Fruit fly (Drosophila melanogaster) whole organism, embryonic: ENCODE measurements around the gene Mtpalpha.

ENCODE experiments used
- Aef1 ChIP-seq: fragments of 200-800 bp; sonication (Bioruptor generic); IDR thresholded peaks from 3 replicates; pipeline ENCODE4 v1.3.6; 2022; ENCODE audit warnings: missing biosample characterization, missing genetic modification characterization
- B-H2 ChIP-seq: fragments of 200-800 bp; sonication (Bioruptor generic); optimal IDR thresholded peaks from 2 replicates; lab custom pipeline; 2018; ENCODE audit warnings: missing biosample characterization, mild to moderate bottlenecking, missing genetic modification characterization
- Blimp-1 ChIP-seq: fragments of 200-800 bp; sonication (Bioruptor generic); optimal IDR thresholded peaks from 3 replicates; lab custom pipeline; 2018; ENCODE audit warnings: missing biosample characterization, missing genetic modification characterization, mild to moderate bottlenecking, moderate library complexity, missing genetic modification reagents
- CG11085 ChIP-seq: fragments of 200-800 bp; sonication (Bioruptor generic); IDR thresholded peaks from 2 replicates; pipeline ENCODE4 v1.3.6; 2022; ENCODE audit warnings: missing biosample characterization, missing genetic modification characterization
- CG12236 ChIP-seq: fragments of 200-800 bp; sonication (Bioruptor generic); optimal IDR thresholded peaks from 2 replicates; lab custom pipeline; 2016; ENCODE audit warnings: missing biosample characterization, missing genetic modification characterization
- CG12744 ChIP-seq: fragments of 200-800 bp; sonication (Bioruptor generic); optimal IDR thresholded peaks from 2 replicates; lab custom pipeline; 2016; ENCODE audit warnings: missing biosample characterization, missing genetic modification characterization
- CG1529 ChIP-seq: fragments of 200-800 bp; sonication (Bioruptor generic); optimal IDR thresholded peaks from 3 replicates; lab custom pipeline; 2018; ENCODE audit warnings: missing biosample characterization, missing genetic modification characterization
- CG15696 ChIP-seq: fragments of 200-800 bp; sonication (Bioruptor generic); optimal IDR thresholded peaks from 2 replicates; lab custom pipeline; 2019; ENCODE audit warnings: missing biosample characterization, mild to moderate bottlenecking, missing genetic modification characterization, moderate library complexity
- CG2120 ChIP-seq: fragments of 200-800 bp; sonication (Bioruptor generic); optimal IDR thresholded peaks from 3 replicates; lab custom pipeline; 2016; ENCODE audit warnings: missing biosample characterization, missing genetic modification characterization
- CG2199 ChIP-seq: fragments of 200-800 bp; sonication (Bioruptor generic); IDR thresholded peaks from 3 replicates; pipeline ENCODE4 v1.3.6; 2022; ENCODE audit warnings: missing biosample characterization, missing genetic modification characterization
- CG30403 ChIP-seq: fragments of 200-800 bp; sonication (Bioruptor generic); optimal IDR thresholded peaks from 3 replicates; lab custom pipeline; 2016; ENCODE audit warnings: missing biosample characterization, missing genetic modification characterization
- CG33213 ChIP-seq: fragments of 200-800 bp; sonication (Bioruptor generic); optimal IDR thresholded peaks from 3 replicates; lab custom pipeline; 2016; ENCODE audit warnings: missing biosample characterization, missing genetic modification characterization
- CG33557 ChIP-seq: fragments of 200-800 bp; sonication (Bioruptor generic); optimal IDR thresholded peaks from 2 replicates; lab custom pipeline; 2019; ENCODE audit warnings: missing biosample characterization, mild to moderate bottlenecking, missing genetic modification characterization, moderate library complexity
- CG34422 ChIP-seq: fragments of 200-800 bp; sonication (Bioruptor generic); IDR thresholded peaks from 3 replicates; pipeline ENCODE4 v1.3.6; 2022; ENCODE audit warnings: missing biosample characterization, missing genetic modification characterization
- CG43689 ChIP-seq: fragments of 200-800 bp; sonication (Bioruptor generic); IDR thresholded peaks from 2 replicates; pipeline ENCODE4 v1.3.6; 2022; ENCODE audit warnings: missing biosample characterization, missing genetic modification characterization
- CG5245 ChIP-seq: fragments of 200-800 bp; sonication (Bioruptor generic); optimal IDR thresholded peaks from 3 replicates; lab custom pipeline; 2016; ENCODE audit warnings: missing biosample characterization, missing genetic modification characterization
- CG6654 ChIP-seq: fragments of 200-800 bp; sonication (Bioruptor generic); optimal IDR thresholded peaks from 2 replicates; lab custom pipeline; 2017; ENCODE audit warnings: missing biosample characterization, mild to moderate bottlenecking, missing genetic modification characterization
- CG8281 ChIP-seq: fragments of 200-800 bp; sonication (Bioruptor generic); optimal IDR thresholded peaks from 2 replicates; lab custom pipeline; 2018; ENCODE audit warnings: missing biosample characterization, mild to moderate bottlenecking, missing genetic modification characterization, moderate library complexity
- CG9797 ChIP-seq: fragments of 200-800 bp; sonication (Bioruptor generic); optimal IDR thresholded peaks from 3 replicates; lab custom pipeline; 2018; ENCODE audit warnings: missing biosample characterization, mild to moderate bottlenecking, missing genetic modification characterization
- Dp ChIP-seq: fragments of 200-800 bp; sonication (Bioruptor generic); optimal IDR thresholded peaks from 2 replicates; lab custom pipeline; 2018; ENCODE audit warnings: missing biosample characterization, mild to moderate bottlenecking, missing genetic modification characterization, moderate library complexity
- Fer1 ChIP-seq: fragments of 200-800 bp; sonication (Bioruptor generic); optimal IDR thresholded peaks from 2 replicates; lab custom pipeline; 2017; ENCODE audit warnings: missing biosample characterization, mild to moderate bottlenecking, missing genetic modification characterization
- Hr51 ChIP-seq, 2 experiments: fragments of 200-800 bp; sonication (Bioruptor generic); optimal IDR thresholded peaks; 2 replicates in 1 of 2; 3 replicates in 1 of 2; lab custom pipeline; 2016 to 2018; ENCODE audit warnings: missing biosample characterization in 2 of 2, missing genetic modification characterization in 2 of 2, mild to moderate bottlenecking in 1 of 2, moderate library complexity in 1 of 2
- Lim3 ChIP-seq: fragments of 200-800 bp; sonication (Bioruptor generic); IDR thresholded peaks from 2 replicates; pipeline ENCODE4 v1.3.6; 2022; ENCODE audit warnings: missing biosample characterization, missing genetic modification characterization
- Med ChIP-seq: fragments of 200-800 bp; sonication (Bioruptor generic); peaks from one replicate; lab custom pipeline; 2016; ENCODE audit warnings: missing biosample characterization, missing genetic modification characterization, mild to moderate bottlenecking, inconsistent platforms, moderate library complexity
- NC2α ChIP-seq: fragments of 200-800 bp; sonication (Bioruptor generic); optimal IDR thresholded peaks from 2 replicates; lab custom pipeline; 2016; ENCODE audit warnings: missing biosample characterization, missing genetic modification characterization
- Nf-YB ChIP-seq: fragments of 200-800 bp; sonication (Bioruptor generic); optimal IDR thresholded peaks from 3 replicates; lab custom pipeline; 2019; ENCODE audit warnings: missing biosample characterization, mild to moderate bottlenecking, missing genetic modification characterization, moderate library complexity
- Opbp ChIP-seq: fragments of 200-800 bp; sonication (Bioruptor generic); IDR thresholded peaks from 3 replicates; pipeline ENCODE4 v1.3.6; 2022; ENCODE audit warnings: missing biosample characterization, missing genetic modification characterization; ENCODE audit not compliant: partially characterized antibody
- Sin3A ChIP-seq: fragments of >200 bp; optimal IDR thresholded peaks from 2 replicates; lab custom pipeline; 2018
- Sox100B ChIP-seq: fragments of 200-800 bp; sonication (Bioruptor generic); optimal IDR thresholded peaks from 3 replicates; lab custom pipeline; 2018; ENCODE audit warnings: missing biosample characterization, mild to moderate bottlenecking, missing genetic modification characterization
- TFAM ChIP-seq: fragments of 200-800 bp; sonication (Bioruptor generic); optimal IDR thresholded peaks from 2 replicates; lab custom pipeline; 2017; ENCODE audit warnings: missing biosample characterization, missing genetic modification characterization, inconsistent platforms
- Vsx1 ChIP-seq: fragments of 200-800 bp; sonication (Bioruptor generic); optimal IDR thresholded peaks from 2 replicates; lab custom pipeline; 2017; ENCODE audit warnings: missing biosample characterization, mild to moderate bottlenecking, missing genetic modification characterization, missing genetic modification reagents
- amos ChIP-seq: fragments of 200-800 bp; sonication (Bioruptor generic); IDR thresholded peaks from 2 replicates; pipeline ENCODE4 v1.3.6; 2022; ENCODE audit warnings: missing biosample characterization, missing genetic modification characterization; ENCODE audit not compliant: partially characterized antibody
- az2 ChIP-seq: fragments of 200-800 bp; sonication (Bioruptor generic); optimal IDR thresholded peaks from 3 replicates; lab custom pipeline; 2016; ENCODE audit warnings: missing biosample characterization, missing genetic modification characterization
- bbx ChIP-seq: fragments of 200-800 bp; sonication (Bioruptor generic); IDR thresholded peaks from 2 replicates; pipeline ENCODE4 v1.3.6; 2022; ENCODE audit warnings: missing biosample characterization, missing genetic modification characterization; ENCODE audit not compliant: partially characterized antibody
- bsh ChIP-seq, 2 experiments: fragments of 200-800 bp; sonication (Bioruptor generic); optimal IDR thresholded peaks; 2 replicates each; lab custom pipeline; 2017 to 2018; ENCODE audit warnings: mild to moderate bottlenecking in 2 of 2, missing biosample characterization in 2 of 2, missing genetic modification characterization in 2 of 2, moderate library complexity in 1 of 2
- cato ChIP-seq: fragments of 200-800 bp; sonication (Bioruptor generic); optimal IDR thresholded peaks from 2 replicates; lab custom pipeline; 2016; ENCODE audit warnings: missing biosample characterization, missing genetic modification characterization, borderline replicate concordance
- caup ChIP-seq: fragments of 200-800 bp; sonication (Bioruptor generic); optimal IDR thresholded peaks from 3 replicates; lab custom pipeline; 2017; ENCODE audit warnings: missing biosample characterization, mild to moderate bottlenecking, missing genetic modification characterization, moderate library complexity; ENCODE audit not compliant: severe bottlenecking
- ems ChIP-seq: fragments of 200-800 bp; sonication (Bioruptor generic); optimal IDR thresholded peaks from 3 replicates; lab custom pipeline; 2016; ENCODE audit warnings: missing biosample characterization, missing genetic modification characterization
- fd102C ChIP-seq: fragments of 200-800 bp; sonication (Bioruptor generic); optimal IDR thresholded peaks from 2 replicates; lab custom pipeline; 2018; ENCODE audit warnings: missing biosample characterization, mild to moderate bottlenecking, missing genetic modification characterization, moderate library complexity
- ind ChIP-seq: fragments of 200-800 bp; sonication (Bioruptor generic); optimal IDR thresholded peaks from 3 replicates; lab custom pipeline; 2016; ENCODE audit warnings: missing biosample characterization, missing genetic modification characterization
- jing ChIP-seq: fragments of 200-800 bp; sonication (Bioruptor generic); optimal IDR thresholded peaks from 2 replicates; lab custom pipeline; 2018; ENCODE audit warnings: missing biosample characterization, mild to moderate bottlenecking, missing genetic modification characterization
- pita ChIP-seq: fragments of 200-800 bp; sonication (Bioruptor generic); optimal IDR thresholded peaks from 2 replicates; lab custom pipeline; 2017; ENCODE audit warnings: missing biosample characterization, mild to moderate bottlenecking, missing genetic modification characterization
- pros ChIP-seq: fragments of 200-800 bp; sonication (Bioruptor generic); optimal IDR thresholded peaks from 3 replicates; lab custom pipeline; 2019; ENCODE audit warnings: missing biosample characterization, mild to moderate bottlenecking, missing genetic modification characterization, moderate library complexity
- schlank ChIP-seq: fragments of 200-800 bp; sonication (Bioruptor generic); optimal IDR thresholded peaks from 2 replicates; lab custom pipeline; 2018; ENCODE audit warnings: missing biosample characterization, mild to moderate bottlenecking, missing genetic modification characterization
- sima ChIP-seq: fragments of 200-800 bp; sonication (Bioruptor generic); optimal IDR thresholded peaks from 2 replicates; lab custom pipeline; 2016; ENCODE audit warnings: missing biosample characterization, missing genetic modification characterization
- sna ChIP-seq: fragments of 200-800 bp; sonication (Bioruptor generic); IDR thresholded peaks from 2 replicates; pipeline ENCODE4 v1.3.6; 2022; ENCODE audit warnings: missing biosample characterization, missing genetic modification characterization; ENCODE audit not compliant: partially characterized antibody
- tll ChIP-seq, 2 experiments: fragments of 200-800 bp in 1 of 2; fragments of >200 bp in 1 of 2; sonication (Bioruptor generic) in 1 of 2; optimal IDR thresholded peaks; 2 replicates each; lab custom pipeline; 2017 to 2019; ENCODE audit warnings: missing biosample characterization in 2 of 2, missing genetic modification characterization in 2 of 2, mild to moderate bottlenecking in 1 of 2, moderate library complexity in 1 of 2
- wor ChIP-seq: fragments of 200-800 bp; sonication (Bioruptor generic); IDR thresholded peaks from 2 replicates; pipeline ENCODE4 v1.3.6; 2022; ENCODE audit warnings: missing biosample characterization, missing genetic modification characterization

The Mtpalpha gene

DNA sequence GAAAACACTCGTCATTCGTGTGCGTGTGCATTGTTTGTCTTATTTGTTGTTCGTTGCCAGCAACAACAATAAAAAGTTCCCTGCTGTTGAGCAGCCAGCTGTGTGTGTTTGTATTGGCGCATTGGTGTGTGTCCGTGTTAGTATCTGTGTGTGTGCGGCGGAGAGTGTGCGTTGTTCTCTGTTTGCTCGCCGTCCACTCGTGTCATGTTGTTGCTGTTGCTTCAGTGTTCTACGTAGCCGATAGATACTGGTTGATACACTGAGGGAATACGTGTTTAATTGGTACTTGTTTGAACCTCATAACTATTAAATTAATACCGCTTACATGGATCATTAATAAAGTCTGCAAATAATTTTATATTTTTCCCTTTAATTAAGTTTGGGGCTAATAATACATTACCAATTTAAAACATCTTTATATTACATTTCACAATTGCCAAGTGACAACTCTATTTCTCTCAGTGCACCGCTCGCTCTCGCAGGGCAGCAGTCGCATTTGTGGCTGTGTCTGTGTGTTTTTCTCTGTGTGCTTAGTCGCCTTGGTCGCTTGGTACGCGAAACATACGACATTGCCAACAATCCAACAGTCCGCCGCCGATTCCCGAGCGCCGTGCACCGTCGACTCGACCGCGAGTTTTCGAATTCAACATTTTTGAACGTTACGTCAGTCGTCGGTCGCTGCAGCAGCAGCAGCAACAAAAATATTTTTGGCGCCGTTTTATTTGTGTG is 8.0 kb downstream of the Mtpalpha start, which contains the start of gene brwl (continued):
- TF ChIP-seq CG11085 (GFP tag; lab: Robert Waterston, UW) (peak; percentile 95), B-H2 (GFP tag; lab: Kevin White, UChicago) (peak; percentile 98), bsh (GFP tag; optimal IDR thresholded peaks at IDR 0.05; lab: Kevin White, UChicago) (peak; percentile 97 to 99), NC2α (GFP tag; lab: Kevin White, UChicago) (peak; percentile 96), tll (GFP tag; optimal IDR thresholded peaks at IDR 0.05; lab: Kevin White, UChicago) (peak; percentile 52 to 89), CG2120 (GFP tag; lab: Kevin White, UChicago) (peak; percentile 99), fd102C (peak; percentile 96), bbx (GFP tag; lab: Robert Waterston, UW) (peak; percentile 57; the same call in 1 of the 2 replicates), schlank (tag; lab: Kevin White, UChicago) (peak; percentile 92), Vsx1 (GFP tag; lab: Kevin White, UChicago) (peak; percentile 98), Hr51 (GFP tag; optimal IDR thresholded peaks at IDR 0.05; lab: Kevin White, UChicago) (peak; percentile 97 to 99), CG33557 (peak; percentile 97), Fer1 (GFP tag; lab: Kevin White, UChicago) (peak; percentile 99), CG9797 (GFP tag; lab: Kevin White, UChicago) (peak; percentile 69), Opbp (GFP tag; lab: Robert Waterston, UW) (0 out of 3 replicates have a peak, but pooled peaks have one; percentile 29), pita (GFP tag; lab: Kevin White, UChicago) (no peak), CG6654 (peak; percentile 91), CG15696 (tag; lab: Kevin White, UChicago) (peak; percentile 98), Med (GFP tag; lab: Kevin White, UChicago) (peak; percentile 100), wor (peak; percentile 98), CG33213 (GFP tag; lab: Kevin White, UChicago) (peak; percentile 97), amos (peak; percentile 27; the same call in 1 of the 2 replicates), CG30403 (GFP tag; lab: Kevin White, UChicago) (peak; percentile 99), CG34422 (GFP tag; lab: Robert Waterston, UW) (peak; percentile 99), TFAM (GFP tag; lab: Kevin White, UChicago) (peak; percentile 93), Sox100B (GFP tag; lab: Kevin White, UChicago) (peak; percentile 99), Dp (GFP tag; lab: Kevin White, UChicago) (peak; percentile 19), CG8281 (tag; lab: Kevin White, UChicago) (peak; percentile 94), sima (GFP tag; lab: Kevin White, UChicago) (peak; percentile 95), pros (GFP tag; lab: Kevin White, UChicago) (peak; percentile 70), cato (GFP tag; lab: Kevin White, UChicago) (peak; percentile 98), CG12236 (GFP tag; lab: Kevin White, UChicago) (peak; percentile 96), CG2199 (GFP tag; lab: Robert Waterston, UW) (peak; percentile 98), Nf-YB (GFP tag; lab: Kevin White, UChicago) (peak; percentile 90), Aef1 (peak; percentile 98), CG5245 (GFP tag; lab: Kevin White, UChicago) (peak; percentile 97), Sin3A (lab: Kevin White, UChicago) (no peak), CG43689 (GFP tag; lab: Robert Waterston, UW) (peak; percentile 93), caup (peak; percentile 98), CG12744 (peak; percentile 98), sna (no peak), Blimp-1 (peak; percentile 98), Lim3 (GFP tag; lab: Robert Waterston, UW) (peak; percentile 92), az2 (GFP tag; lab: Kevin White, UChicago) (peak; percentile 99), jing (GFP tag; lab: Kevin White, UChicago) (peak; percentile 98), ind (GFP tag; lab: Kevin White, UChicago) (peak; percentile 99), ems (GFP tag; lab: Kevin White, UChicago) (peak; percentile 98), CG1529 (peak; percentile 98)
